Fruit fly (Drosophila melanogaster) Kc167 (cell line): ENCODE results near the gene CG34263.

Experiments used
- Myc ChIP-seq: fragments of >200 bp; optimal IDR thresholded peaks from 2 replicates; lab custom pipeline; 2017; ENCODE audit warnings: missing external identifiers
- Sin3A ChIP-seq: fragments of >200 bp; optimal IDR thresholded peaks from 2 replicates; lab custom pipeline; 2018; ENCODE audit warnings: missing external identifiers
- insv ChIP-seq: fragments of >200 bp; optimal IDR thresholded peaks from 3 replicates; lab custom pipeline; 2018; ENCODE audit warnings: missing external identifiers
- psq ChIP-seq: fragments of >200 bp; optimal IDR thresholded peaks from 2 replicates; lab custom pipeline; 2017; ENCODE audit warnings: missing external identifiers
- ttk ChIP-seq: sonication (Bioruptor generic); optimal IDR thresholded peaks from 2 replicates; lab custom pipeline; 2017; ENCODE audit warnings: missing external identifiers

DNA sequence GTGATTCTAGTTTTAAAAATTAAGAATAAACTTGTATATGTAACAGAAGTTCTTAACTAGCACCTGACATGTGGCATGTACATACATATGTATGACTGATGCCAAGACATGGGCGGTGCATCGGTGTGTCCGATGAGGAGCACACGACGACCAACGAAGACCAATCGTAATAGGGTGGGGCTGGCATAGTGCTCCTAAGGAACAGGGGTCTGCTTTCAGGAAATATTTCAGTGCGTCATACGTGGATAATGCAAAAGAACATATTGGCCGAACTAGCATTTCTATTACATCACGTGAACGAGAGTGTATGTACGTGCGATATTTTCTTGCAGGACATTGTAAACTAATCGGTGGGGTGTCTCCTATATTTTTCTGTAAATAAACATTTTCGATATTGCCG, 1.4 kb upstream of the CG34263 start, which contains the start of gene miple1:
- no peak for TF ChIP-seq psq (lab: Kevin White, UChicago)
- TF ChIP-seq Myc (lab: Kevin White, UChicago) = no peak
- no peak for TF ChIP-seq ttk
- no peak for TF ChIP-seq insv (lab: Kevin White, UChicago)
- TF ChIP-seq Sin3A = no peak
